Fruit fly (Drosophila melanogaster) whole organism: ENCODE results near the gene Noc1.

Experiments
- CG8478 ChIP-seq: fragments of >200 bp; optimal IDR thresholded peaks from 2 replicates; lab custom pipeline; 2018; ENCODE audit warnings: inconsistent platforms
- Dll ChIP-seq: fragments of >200 bp; optimal IDR thresholded peaks from 2 replicates; lab custom pipeline; 2017
- EcR ChIP-seq, 2 experiments: fragments of >200 bp; optimal IDR thresholded peaks; 2 replicates each; lab custom pipeline; 2017; ENCODE audit warnings: missing biosample characterization in 2 of 2, missing genetic modification characterization in 2 of 2, missing genetic modification reagents in 2 of 2
- pan ChIP-seq: fragments of >200 bp; optimal IDR thresholded peaks from 2 replicates; lab custom pipeline; 2017
- psq ChIP-seq: fragments of >200 bp; optimal IDR thresholded peaks from 2 replicates; lab custom pipeline; 2017
- usp ChIP-seq: fragments of >200 bp; optimal IDR thresholded peaks from 2 replicates; lab custom pipeline; 2017; ENCODE audit warnings: missing biosample characterization, missing genetic modification characterization, mixed read lengths

The Noc1 gene

dm6 chr3L:11084557-11085231 is 10.1 kb downstream of the Noc1 start:
- TF ChIP-seq usp (GFP tag; lab: Kevin White, UChicago) (no peak), EcR (GFP tag; optimal IDR thresholded peaks at IDR 0.05; lab: Kevin White, UChicago) (no peak), psq (lab: Kevin White, UChicago) (no peak), pan (lab: Kevin White, UChicago) (no peak), Dll (no peak), CG8478 (no peak)

dm6 chr3L:11085810-11086209 is 11.2 kb downstream of the Noc1 start:
- TF ChIP-seq Dll (no peak), pan (lab: Kevin White, UChicago) (no peak), usp (GFP tag; lab: Kevin White, UChicago) (no peak), EcR (GFP tag; optimal IDR thresholded peaks at IDR 0.05; lab: Kevin White, UChicago) (no peak), psq (lab: Kevin White, UChicago) (no peak), CG8478 (no peak)

dm6 chr3L:11089805-11090440 is 15.4 kb downstream of the Noc1 start:
- TF ChIP-seq usp (GFP tag; lab: Kevin White, UChicago) (no peak), EcR (GFP tag; optimal IDR thresholded peaks at IDR 0.05; lab: Kevin White, UChicago) (no peak), CG8478 (no peak), pan (lab: Kevin White, UChicago) (no peak), psq (lab: Kevin White, UChicago) (no peak), Dll (no peak)

dm6 chr3L:11091943-11092609 is 17.5 kb downstream of the Noc1 start:
- TF ChIP-seq Dll (no peak), usp (GFP tag; lab: Kevin White, UChicago) (no peak), psq (lab: Kevin White, UChicago) (no peak), CG8478 (no peak)

dm6 chr3L:11092610-11092961 is 18.0 kb downstream of the Noc1 start:
- no peak for TF ChIP-seq usp (GFP tag; lab: Kevin White, UChicago)
- no peak for TF ChIP-seq psq (lab: Kevin White, UChicago)

- no peak for TF ChIP-seq CG8478
- TF ChIP-seq Dll = no peak
- TF ChIP-seq psq (lab: Kevin White, UChicago) = no peak
- TF ChIP-seq EcR (GFP tag; optimal IDR thresholded peaks at IDR 0.05; lab: Kevin White, UChicago) = no peak
- TF ChIP-seq pan (lab: Kevin White, UChicago) = no peak
- TF ChIP-seq usp (GFP tag; lab: Kevin White, UChicago) = no peak
These were observed 18.5 kb downstream of the Noc1 start, which contains the start of gene JIL-1 for dm6 chr3L:11093046-11093520. TSS of gene JIL-1 (minus strand) at chr3L:11093193.

- TF ChIP-seq Dll (no peak), psq (lab: Kevin White, UChicago) (no peak), pan (lab: Kevin White, UChicago) (no peak), usp (GFP tag; lab: Kevin White, UChicago) (no peak), EcR (GFP tag; optimal IDR thresholded peaks at IDR 0.05; lab: Kevin White, UChicago) (no peak), CG8478 (no peak)
These were observed 19.7 kb downstream of the Noc1 start for dm6 chr3L:11094279-11094678.

dm6 chr3L:11096195-11096908 is 21.8 kb downstream of the Noc1 start, which contains the start of the genes CG46439, Iyd and CG33947:
TSS of gene CG46439 (minus strand) at chr3L:11096245.
TSS of gene Iyd (minus strand) at chr3L:11096245.
TSS of gene CG33947 (plus strand) at chr3L:11096496.
- TF ChIP-seq EcR (GFP tag; optimal IDR thresholded peaks at IDR 0.05; lab: Kevin White, UChicago) (no peak), pan (lab: Kevin White, UChicago) (no peak)

- TF ChIP-seq CG8478 (no peak), pan (lab: Kevin White, UChicago) (no peak)
These were observed 23.6 kb downstream of the Noc1 start, which contains the start of the genes Irbp18 and APP-BP1 for dm6 chr3L:11097982-11098663. TSS of gene Irbp18 (minus strand) at chr3L:11098186. TSS of gene APP-BP1 (plus strand) at chr3L:11098412.

- TF ChIP-seq EcR (GFP tag; optimal IDR thresholded peaks at IDR 0.05; lab: Kevin White, UChicago) (no peak), pan (lab: Kevin White, UChicago) (no peak), usp (GFP tag; lab: Kevin White, UChicago) (no peak), CG8478 (no peak), Dll (no peak), psq (lab: Kevin White, UChicago) (no peak)
These were observed 27.0 kb downstream of the Noc1 start, which contains the start of gene Elo68beta for dm6 chr3L:11101598-11101997. TSS of gene Elo68beta (minus strand) at chr3L:11101698.

dm6 chr3L:11102930-11103329 is 28.4 kb downstream of the Noc1 start, which contains the start of gene Elo68alpha:
TSS of gene Elo68alpha (minus strand) at chr3L:11103030.
- TF ChIP-seq CG8478 = no peak
- TF ChIP-seq usp (GFP tag; lab: Kevin White, UChicago) = no peak
- no peak for TF ChIP-seq EcR (GFP tag; optimal IDR thresholded peaks at IDR 0.05; lab: Kevin White, UChicago)
- no peak for TF ChIP-seq psq (lab: Kevin White, UChicago)
- no peak for TF ChIP-seq pan (lab: Kevin White, UChicago)
- no peak for TF ChIP-seq Dll
